Fruit fly (Drosophila melanogaster) whole organism, embryonic: ENCODE data around the gene Sec3.

Experiments used
- Atf-2 ChIP-seq: fragments of 200-800 bp; sonication (Bioruptor generic); optimal IDR thresholded peaks from 2 replicates; lab custom pipeline; 2016; ENCODE audit warnings: missing biosample characterization, missing genetic modification characterization
- Atf6 ChIP-seq: fragments of 200-800 bp; sonication (Bioruptor generic); IDR thresholded peaks from 2 replicates; pipeline ENCODE4 v1.3.6; 2022; ENCODE audit warnings: missing biosample characterization, missing genetic modification characterization
- Bgb ChIP-seq: fragments of 200-800 bp; sonication (Bioruptor generic); IDR thresholded peaks from 2 replicates; pipeline ENCODE4 v1.3.6; 2022; ENCODE audit warnings: missing biosample characterization, missing genetic modification characterization; ENCODE audit not compliant: partially characterized antibody
- CG10274 ChIP-seq: fragments of 200-800 bp; sonication (Bioruptor generic); optimal IDR thresholded peaks from 3 replicates; lab custom pipeline; 2017; ENCODE audit warnings: missing biosample characterization, mild to moderate bottlenecking, missing genetic modification characterization
- CG10366 ChIP-seq: fragments of 200-800 bp; sonication (Bioruptor generic); IDR thresholded peaks from 2 replicates; pipeline ENCODE4 v1.3.6; 2022; ENCODE audit warnings: missing biosample characterization, missing genetic modification characterization
- CG10431 ChIP-seq: fragments of 200-800 bp; sonication (Bioruptor generic); optimal IDR thresholded peaks from 3 replicates; lab custom pipeline; 2018; ENCODE audit warnings: missing biosample characterization, mild to moderate bottlenecking, missing genetic modification characterization
- CG10654 ChIP-seq: fragments of 200-800 bp; sonication (Bioruptor generic); optimal IDR thresholded peaks from 2 replicates; lab custom pipeline; 2016; ENCODE audit warnings: missing biosample characterization, missing genetic modification characterization
- CG1233 ChIP-seq: fragments of 200-800 bp; sonication (Bioruptor generic); optimal IDR thresholded peaks from 4 replicates; lab custom pipeline; 2018; ENCODE audit warnings: missing biosample characterization, mild to moderate bottlenecking, missing genetic modification characterization
- CG12942 ChIP-seq: fragments of 200-800 bp; sonication (Bioruptor generic); optimal IDR thresholded peaks from 3 replicates; lab custom pipeline; 2016; ENCODE audit warnings: missing biosample characterization, missing genetic modification characterization
- CG13424 ChIP-seq: fragments of 200-800 bp; sonication (Bioruptor generic); optimal IDR thresholded peaks from 2 replicates; lab custom pipeline; 2019; ENCODE audit warnings: missing biosample characterization, mild to moderate bottlenecking, missing genetic modification characterization, moderate library complexity
- CG15514 ChIP-seq: fragments of 200-800 bp; sonication (Bioruptor generic); optimal IDR thresholded peaks from 3 replicates; lab custom pipeline; 2017; ENCODE audit warnings: missing biosample characterization, missing genetic modification characterization, mild to moderate bottlenecking, moderate library complexity, missing genetic modification reagents
- CG17829 ChIP-seq: fragments of 200-800 bp; optimal IDR thresholded peaks from 2 replicates; lab custom pipeline; 2019; ENCODE audit warnings: missing biosample characterization, mild to moderate bottlenecking, missing genetic modification characterization, moderate library complexity
- CG18599 ChIP-seq: fragments of 200-800 bp; sonication (Bioruptor generic); optimal IDR thresholded peaks from 3 replicates; lab custom pipeline; 2017; ENCODE audit warnings: missing biosample characterization, missing genetic modification characterization, mild to moderate bottlenecking, moderate library complexity, missing genetic modification reagents
- CG18764 ChIP-seq: fragments of 200-800 bp; sonication (Bioruptor generic); optimal IDR thresholded peaks from 3 replicates; lab custom pipeline; 2016; ENCODE audit warnings: missing biosample characterization, missing genetic modification characterization
- CG2712 ChIP-seq: fragments of 200-800 bp; optimal IDR thresholded peaks from 3 replicates; lab custom pipeline; 2019; ENCODE audit warnings: missing biosample characterization, mild to moderate bottlenecking, missing genetic modification characterization, moderate library complexity
- CG30431 ChIP-seq: fragments of 200-800 bp; sonication (Bioruptor generic); optimal IDR thresholded peaks from 2 replicates; lab custom pipeline; 2017; ENCODE audit warnings: missing biosample characterization, missing genetic modification characterization
- CG31388 ChIP-seq: fragments of 200-800 bp; sonication (Bioruptor generic); optimal IDR thresholded peaks from 2 replicates; lab custom pipeline; 2016; ENCODE audit warnings: missing biosample characterization, missing genetic modification characterization
- CG32772 ChIP-seq: fragments of 200-800 bp; sonication (Bioruptor generic); IDR thresholded peaks from 2 replicates; pipeline ENCODE4 v1.3.6; 2022; ENCODE audit warnings: missing biosample characterization, missing genetic modification characterization
- CG34224 ChIP-seq: fragments of 200-800 bp; sonication (Bioruptor generic); IDR thresholded peaks from 3 replicates; pipeline ENCODE4 v1.3.6; 2022; ENCODE audit warnings: missing biosample characterization, missing genetic modification characterization; ENCODE audit not compliant: partially characterized antibody
- CG7357 ChIP-seq: fragments of 200-800 bp; sonication (Bioruptor generic); IDR thresholded peaks from 3 replicates; pipeline ENCODE4 v1.3.6; 2022; ENCODE audit warnings: missing biosample characterization, missing genetic modification characterization
- D ChIP-seq, 2 experiments: fragments of 200-800 bp in 1 of 2; fragments of >200 bp in 1 of 2; sonication (Bioruptor generic) in 1 of 2; optimal IDR thresholded peaks; 2 replicates in 1 of 2; 3 replicates in 1 of 2; lab custom pipeline; 2017; ENCODE audit warnings: mild to moderate bottlenecking in 1 of 2, missing biosample characterization in 1 of 2, missing genetic modification characterization in 1 of 2, missing genetic modification reagents in 1 of 2
- Dip3 ChIP-seq: fragments of 200-800 bp; sonication (Bioruptor generic); optimal IDR thresholded peaks from 3 replicates; lab custom pipeline; 2016; ENCODE audit warnings: missing biosample characterization, missing genetic modification characterization
- E2f2 ChIP-seq: fragments of 200-800 bp; sonication (Bioruptor generic); IDR thresholded peaks from 2 replicates; pipeline ENCODE4 v1.3.6; 2022; ENCODE audit warnings: missing biosample characterization, missing genetic modification characterization
- H2.0 ChIP-seq: fragments of 200-800 bp; sonication (Bioruptor generic); IDR thresholded peaks from 2 replicates; pipeline ENCODE4 v1.3.6; 2022; ENCODE audit warnings: missing biosample characterization, missing genetic modification characterization
- HLH3B ChIP-seq: fragments of 200-800 bp; sonication (Bioruptor generic); IDR thresholded peaks from 2 replicates; pipeline ENCODE4 v1.3.6; 2022; ENCODE audit warnings: missing biosample characterization, missing genetic modification characterization
- HmgD ChIP-seq: fragments of 200-800 bp; sonication (Bioruptor generic); optimal IDR thresholded peaks from 3 replicates; lab custom pipeline; 2016; ENCODE audit warnings: missing biosample characterization, missing genetic modification characterization
- Hr78 ChIP-seq, 2 experiments: fragments of 200-800 bp in 1 of 2; fragments of >200 bp in 1 of 2; sonication (Bioruptor generic) in 1 of 2; optimal IDR thresholded peaks; 2 replicates each; lab custom pipeline; 2017 to 2019; ENCODE audit warnings: missing biosample characterization in 2 of 2, missing genetic modification characterization in 2 of 2, mild to moderate bottlenecking in 1 of 2, moderate library complexity in 1 of 2
- Lhr ChIP-seq: fragments of 200-800 bp; sonication (Bioruptor generic); optimal IDR thresholded peaks from 3 replicates; lab custom pipeline; 2017; ENCODE audit warnings: mild to moderate bottlenecking, missing biosample characterization, missing genetic modification reagents, missing genetic modification characterization
- Sox100B ChIP-seq: fragments of 200-800 bp; sonication (Bioruptor generic); optimal IDR thresholded peaks from 3 replicates; lab custom pipeline; 2018; ENCODE audit warnings: missing biosample characterization, mild to moderate bottlenecking, missing genetic modification characterization
- TFAM ChIP-seq: fragments of 200-800 bp; sonication (Bioruptor generic); optimal IDR thresholded peaks from 2 replicates; lab custom pipeline; 2017; ENCODE audit warnings: missing biosample characterization, missing genetic modification characterization, inconsistent platforms
- al ChIP-seq: fragments of 200-800 bp; sonication (Bioruptor generic); IDR thresholded peaks from 2 replicates; pipeline ENCODE4 v1.3.6; 2022; ENCODE audit warnings: missing biosample characterization, missing genetic modification characterization
- ash1 ChIP-seq: fragments of 200-800 bp; sonication (Bioruptor generic); optimal IDR thresholded peaks from 2 replicates; lab custom pipeline; 2018; ENCODE audit warnings: missing biosample characterization, mild to moderate bottlenecking, missing genetic modification characterization
- az2 ChIP-seq: fragments of 200-800 bp; sonication (Bioruptor generic); optimal IDR thresholded peaks from 3 replicates; lab custom pipeline; 2016; ENCODE audit warnings: missing biosample characterization, missing genetic modification characterization
- cas ChIP-seq: fragments of 200-800 bp; sonication (Bioruptor generic); IDR thresholded peaks from 2 replicates; pipeline ENCODE4 v1.3.6; 2022; ENCODE audit warnings: missing biosample characterization, missing genetic modification characterization
- danr ChIP-seq: fragments of 200-800 bp; sonication (Bioruptor generic); IDR thresholded peaks from 2 replicates; pipeline ENCODE4 v1.3.6; 2022; ENCODE audit warnings: missing biosample characterization, missing genetic modification characterization
- esg ChIP-seq: fragments of 200-800 bp; sonication (Bioruptor generic); conservative IDR thresholded peaks from 2 replicates; pipeline ENCODE4 v1.3.6; 2022; ENCODE audit warnings: missing biosample characterization, missing genetic modification characterization
- fd3F ChIP-seq: fragments of 200-800 bp; sonication (Bioruptor generic); optimal IDR thresholded peaks from 2 replicates; lab custom pipeline; 2018; ENCODE audit warnings: missing biosample characterization, mild to moderate bottlenecking, missing genetic modification characterization, moderate library complexity
- fru ChIP-seq: fragments of >200 bp; optimal IDR thresholded peaks from 2 replicates; lab custom pipeline; 2017
- fu2 ChIP-seq: fragments of 200-800 bp; sonication (Bioruptor generic); optimal IDR thresholded peaks from 2 replicates; lab custom pipeline; 2016; ENCODE audit warnings: missing biosample characterization, missing genetic modification characterization
- gt ChIP-seq: fragments of 200-800 bp; sonication (Bioruptor generic); IDR thresholded peaks from 2 replicates; pipeline ENCODE4 v1.3.6; 2022; ENCODE audit warnings: missing biosample characterization, missing genetic modification characterization
- jing ChIP-seq: fragments of 200-800 bp; sonication (Bioruptor generic); optimal IDR thresholded peaks from 2 replicates; lab custom pipeline; 2018; ENCODE audit warnings: missing biosample characterization, mild to moderate bottlenecking, missing genetic modification characterization
- maf-S ChIP-seq: fragments of 200-800 bp; sonication (Bioruptor generic); optimal IDR thresholded peaks from 2 replicates; lab custom pipeline; 2016; ENCODE audit warnings: missing biosample characterization, missing genetic modification characterization
- mam ChIP-seq: fragments of 200-800 bp; sonication (Bioruptor generic); optimal IDR thresholded peaks from 3 replicates; lab custom pipeline; 2016; ENCODE audit warnings: missing biosample characterization, missing genetic modification characterization
- peb ChIP-seq: fragments of 200-800 bp; sonication (Bioruptor generic); IDR thresholded peaks from 2 replicates; pipeline ENCODE4 v1.3.6; 2022; ENCODE audit warnings: missing biosample characterization, missing genetic modification characterization
- phol ChIP-seq: fragments of 200-800 bp; sonication (Bioruptor generic); optimal IDR thresholded peaks from 3 replicates; lab custom pipeline; 2018; ENCODE audit warnings: missing biosample characterization, mild to moderate bottlenecking, missing genetic modification characterization, moderate library complexity
- ranshi ChIP-seq: fragments of 200-800 bp; sonication (Bioruptor generic); IDR thresholded peaks from 2 replicates; pipeline ENCODE4 v1.3.6; 2022; ENCODE audit warnings: missing biosample characterization, missing genetic modification characterization
- ssp ChIP-seq: fragments of 200-800 bp; sonication (Bioruptor generic); IDR thresholded peaks from 2 replicates; pipeline ENCODE4 v1.3.6; 2022; ENCODE audit warnings: missing biosample characterization, missing genetic modification characterization
- trem ChIP-seq: fragments of 200-800 bp; optimal IDR thresholded peaks from 3 replicates; lab custom pipeline; 2019; ENCODE audit warnings: missing biosample characterization, mild to moderate bottlenecking, missing genetic modification characterization, moderate library complexity
- wek ChIP-seq: fragments of 200-800 bp; sonication (Bioruptor generic); optimal IDR thresholded peaks from 3 replicates; lab custom pipeline; 2018; ENCODE audit warnings: missing biosample characterization, mild to moderate bottlenecking, missing genetic modification characterization, moderate library complexity
- zen ChIP-seq: fragments of 200-800 bp; sonication (Bioruptor generic); optimal IDR thresholded peaks from 3 replicates; lab custom pipeline; 2018; ENCODE audit warnings: missing biosample characterization, mild to moderate bottlenecking, missing genetic modification characterization, moderate library complexity
- zen2 ChIP-seq: fragments of 200-800 bp; sonication (Bioruptor generic); IDR thresholded peaks from 3 replicates; pipeline ENCODE4 v1.3.6; 2022; ENCODE audit warnings: missing biosample characterization, missing genetic modification characterization; ENCODE audit not compliant: partially characterized antibody

Gene Sec3

DNA sequence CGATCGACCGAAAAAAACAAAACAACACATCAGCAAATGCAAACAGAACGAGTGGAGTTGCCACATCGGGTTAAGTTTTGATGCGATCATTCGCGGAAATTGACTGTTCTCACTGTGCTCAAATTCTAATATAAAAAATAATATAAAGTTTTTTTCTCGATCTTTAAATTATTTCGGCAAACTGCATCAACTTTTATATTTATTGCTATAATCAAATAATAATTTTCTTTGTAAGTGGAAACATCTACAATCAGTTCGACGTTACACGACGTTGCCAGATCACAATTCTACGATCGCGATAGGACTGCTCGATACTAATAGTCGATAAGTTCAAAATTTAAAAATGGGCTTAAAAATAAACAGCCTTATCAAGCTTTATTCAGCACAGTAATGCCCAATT is 3.8 kb upstream of the Sec3 start, which contains the start of gene Gorab (continued):
- no peak for TF ChIP-seq zen2 (GFP tag; lab: Robert Waterston, UW)
- peak; percentile 95 for TF ChIP-seq CG2712 (tag; lab: Kevin White, UChicago)
- TF ChIP-seq CG18599 (GFP tag; lab: Kevin White, UChicago): peak; percentile 80
- peak; percentile 93 for TF ChIP-seq phol (tag; lab: Kevin White, UChicago)
- peak; percentile 91 for TF ChIP-seq cas
- peak; percentile 92 for TF ChIP-seq ranshi (GFP tag; lab: Robert Waterston, UW)
- peak; percentile 35 for TF ChIP-seq CG10274
- TF ChIP-seq maf-S: peak; percentile 27
- TF ChIP-seq ash1: no peak
- TF ChIP-seq ssp (GFP tag; lab: Robert Waterston, UW): peak; percentile 96
- TF ChIP-seq TFAM: no peak
- no peak for TF ChIP-seq fru (lab: Kevin White, UChicago)
- TF ChIP-seq esg (GFP tag; lab: Robert Waterston, UW): peak; percentile 96
- TF ChIP-seq fd3F: peak; percentile 86
- peak; percentile 91 for TF ChIP-seq zen (tag; lab: Kevin White, UChicago)
- TF ChIP-seq mam (GFP tag; lab: Kevin White, UChicago): peak; percentile 89
- TF ChIP-seq CG10431: peak; percentile 53
- peak; percentile 96 for TF ChIP-seq CG10366 (GFP tag; lab: Robert Waterston, UW)
- peak; percentile 86 for TF ChIP-seq CG15514 (GFP tag; lab: Kevin White, UChicago)
- peak; percentile 77 for TF ChIP-seq Atf-2 (GFP tag; lab: Kevin White, UChicago)
- peak; percentile 83 for TF ChIP-seq Lhr (GFP tag; lab: Kevin White, UChicago)
- TF ChIP-seq Hr78 (GFP tag; optimal IDR thresholded peaks at IDR 0.05; lab: Kevin White, UChicago): no peak
- TF ChIP-seq H2.0: peak; percentile 95
- peak; percentile 92 for TF ChIP-seq CG17829
- TF ChIP-seq peb (GFP tag; lab: Robert Waterston, UW): peak; percentile 87
- peak; percentile 80 for TF ChIP-seq Dip3 (GFP tag; lab: Kevin White, UChicago)
- TF ChIP-seq HmgD (GFP tag; lab: Kevin White, UChicago): peak; percentile 44
- TF ChIP-seq CG32772 (GFP tag; lab: Robert Waterston, UW): peak; percentile 97
- no peak for TF ChIP-seq CG34224 (GFP tag; lab: Robert Waterston, UW)
- peak; percentile 90 for TF ChIP-seq gt (GFP tag; lab: Robert Waterston, UW)
- peak; percentile 90 for TF ChIP-seq az2 (GFP tag; lab: Kevin White, UChicago)
- TF ChIP-seq CG1233 (GFP tag; lab: Kevin White, UChicago): peak; percentile 68
- TF ChIP-seq D (optimal IDR thresholded peaks at IDR 0.05; lab: Kevin White, UChicago): no peak
- TF ChIP-seq D (GFP tag; optimal IDR thresholded peaks at IDR 0.05; lab: Kevin White, UChicago): peak; percentile 78
- TF ChIP-seq trem (tag; lab: Kevin White, UChicago): peak; percentile 91
- peak; percentile 87 for TF ChIP-seq CG13424 (tag; lab: Kevin White, UChicago)
- peak; percentile 96 for TF ChIP-seq al (GFP tag; lab: Robert Waterston, UW)
- no peak for TF ChIP-seq wek
- TF ChIP-seq CG31388 (GFP tag; lab: Kevin White, UChicago): peak; percentile 73
- TF ChIP-seq Atf6 (GFP tag; lab: Robert Waterston, UW): peak; percentile 87
- TF ChIP-seq danr (GFP tag; lab: Robert Waterston, UW): peak; percentile 61; the same call in 1 of the 2 replicates
- peak; percentile 85 for TF ChIP-seq CG18764 (GFP tag; lab: Kevin White, UChicago)
- peak; percentile 87 for TF ChIP-seq E2f2 (GFP tag; lab: Robert Waterston, UW)
- TF ChIP-seq CG30431 (GFP tag; lab: Kevin White, UChicago): peak; percentile 87
- peak; percentile 90 for TF ChIP-seq CG12942
- peak; percentile 83 for TF ChIP-seq fu2
- TF ChIP-seq Sox100B (GFP tag; lab: Kevin White, UChicago): peak; percentile 69
- peak; percentile 56 for TF ChIP-seq Bgb
- TF ChIP-seq CG7357 (GFP tag; lab: Robert Waterston, UW): peak; percentile 99
- TF ChIP-seq CG10654 (GFP tag; lab: Kevin White, UChicago): peak; percentile 88
- TF ChIP-seq HLH3B (GFP tag; lab: Robert Waterston, UW): peak; percentile 95
- peak; percentile 64 for TF ChIP-seq jing (GFP tag; lab: Kevin White, UChicago)
